Fruit fly (Drosophila melanogaster) whole organism, embryonic: ENCODE data around the gene Sptz.
A peak's percentile ranks its signal among the peaks of the same experiment; 100 is the strongest.

ENCODE experiments used
- Atf6 ChIP-seq: fragments of 200-800 bp; sonication (Bioruptor generic); IDR thresholded peaks from 2 replicates; pipeline ENCODE4 v1.3.6; 2022; ENCODE audit warnings: missing biosample characterization, missing genetic modification characterization
- B-H2 ChIP-seq: fragments of 200-800 bp; sonication (Bioruptor generic); optimal IDR thresholded peaks from 2 replicates; lab custom pipeline; 2018; ENCODE audit warnings: missing biosample characterization, mild to moderate bottlenecking, missing genetic modification characterization
- C15 ChIP-seq: fragments of 200-800 bp; sonication (Bioruptor generic); IDR thresholded peaks from 3 replicates; pipeline ENCODE4 v1.3.6; 2022; ENCODE audit warnings: missing biosample characterization, missing genetic modification characterization
- CG10147 ChIP-seq: fragments of 200-800 bp; sonication (Bioruptor generic); optimal IDR thresholded peaks from 2 replicates; lab custom pipeline; 2019; ENCODE audit warnings: missing biosample characterization, mild to moderate bottlenecking, missing genetic modification characterization, moderate library complexity
- CG11398 ChIP-seq: fragments of 200-800 bp; sonication (Bioruptor generic); optimal IDR thresholded peaks from 2 replicates; lab custom pipeline; 2016; ENCODE audit warnings: missing biosample characterization, missing genetic modification characterization
- CG12155 ChIP-seq: fragments of 200-800 bp; sonication (Bioruptor generic); optimal IDR thresholded peaks from 3 replicates; lab custom pipeline; 2016; ENCODE audit warnings: missing biosample characterization, missing genetic modification characterization
- CG12236 ChIP-seq: fragments of 200-800 bp; sonication (Bioruptor generic); optimal IDR thresholded peaks from 2 replicates; lab custom pipeline; 2016; ENCODE audit warnings: missing biosample characterization, missing genetic modification characterization
- CG13624 ChIP-seq: fragments of 200-800 bp; sonication (Bioruptor generic); optimal IDR thresholded peaks from 2 replicates; lab custom pipeline; 2016; ENCODE audit warnings: missing biosample characterization, missing genetic modification characterization
- CG14860 ChIP-seq: fragments of 200-800 bp; sonication (Bioruptor generic); IDR thresholded peaks from 3 replicates; pipeline ENCODE4 v1.3.6; 2022; ENCODE audit warnings: missing biosample characterization, missing genetic modification characterization; ENCODE audit not compliant: partially characterized antibody
- CG15073 ChIP-seq: fragments of 200-800 bp; sonication (Bioruptor generic); optimal IDR thresholded peaks from 2 replicates; lab custom pipeline; 2016; ENCODE audit warnings: missing biosample characterization, missing genetic modification characterization
- CG15514 ChIP-seq: fragments of 200-800 bp; sonication (Bioruptor generic); optimal IDR thresholded peaks from 3 replicates; lab custom pipeline; 2017; ENCODE audit warnings: missing biosample characterization, missing genetic modification characterization, mild to moderate bottlenecking, moderate library complexity, missing genetic modification reagents
- CG1602 ChIP-seq: fragments of 200-800 bp; sonication (Bioruptor generic); optimal IDR thresholded peaks from 3 replicates; lab custom pipeline; 2016; ENCODE audit warnings: missing biosample characterization, missing genetic modification characterization
- CG17912 ChIP-seq: fragments of 200-800 bp; sonication (Bioruptor generic); optimal IDR thresholded peaks from 2 replicates; lab custom pipeline; 2018; ENCODE audit warnings: missing biosample characterization, mild to moderate bottlenecking, missing genetic modification characterization
- CG2120 ChIP-seq: fragments of 200-800 bp; sonication (Bioruptor generic); optimal IDR thresholded peaks from 3 replicates; lab custom pipeline; 2016; ENCODE audit warnings: missing biosample characterization, missing genetic modification characterization
- CG2202 ChIP-seq: fragments of 200-800 bp; sonication (Bioruptor generic); optimal IDR thresholded peaks from 2 replicates; lab custom pipeline; 2018; ENCODE audit warnings: missing biosample characterization, mild to moderate bottlenecking, missing genetic modification characterization
- CG2875 ChIP-seq: fragments of 200-800 bp; sonication (Bioruptor generic); optimal IDR thresholded peaks from 2 replicates; lab custom pipeline; 2017; ENCODE audit warnings: missing biosample characterization, mild to moderate bottlenecking, missing genetic modification characterization, missing genetic modification reagents
- CG32767 ChIP-seq: fragments of 200-800 bp; sonication (Bioruptor generic); IDR thresholded peaks from 2 replicates; pipeline ENCODE4 v1.3.6; 2022; ENCODE audit warnings: missing biosample characterization, missing genetic modification characterization
- CG33557 ChIP-seq: fragments of 200-800 bp; sonication (Bioruptor generic); optimal IDR thresholded peaks from 2 replicates; lab custom pipeline; 2019; ENCODE audit warnings: missing biosample characterization, mild to moderate bottlenecking, missing genetic modification characterization, moderate library complexity
- CG3847 ChIP-seq: fragments of 200-800 bp; sonication (Bioruptor generic); IDR thresholded peaks from 2 replicates; pipeline ENCODE4 v1.3.6; 2022; ENCODE audit warnings: missing biosample characterization, missing genetic modification characterization
- CG4404 ChIP-seq: fragments of 200-800 bp; sonication (Bioruptor generic); IDR thresholded peaks from 2 replicates; pipeline ENCODE4 v1.3.6; 2022; ENCODE audit warnings: missing biosample characterization, missing genetic modification characterization
- CG9876 ChIP-seq: fragments of 200-800 bp; sonication (Bioruptor generic); optimal IDR thresholded peaks from 2 replicates; lab custom pipeline; 2016; ENCODE audit warnings: missing biosample characterization, missing genetic modification characterization
- CG9932 ChIP-seq: fragments of 200-800 bp; sonication (Bioruptor generic); IDR thresholded peaks from 2 replicates; pipeline ENCODE4 v1.3.6; 2022; ENCODE audit warnings: missing biosample characterization, missing genetic modification characterization
- CrebB ChIP-seq: fragments of 200-800 bp; sonication (Bioruptor generic); optimal IDR thresholded peaks from 3 replicates; lab custom pipeline; 2018; ENCODE audit warnings: missing biosample characterization, mild to moderate bottlenecking, missing genetic modification characterization
- D19A ChIP-seq: fragments of 200-800 bp; optimal IDR thresholded peaks from 3 replicates; lab custom pipeline; 2019; ENCODE audit warnings: missing biosample characterization, mild to moderate bottlenecking, missing genetic modification characterization, moderate library complexity
- Dll ChIP-seq: fragments of 200-800 bp; sonication (Bioruptor generic); IDR thresholded peaks from 4 replicates; pipeline ENCODE4 v1.3.6; 2022; ENCODE audit warnings: missing biosample characterization, missing genetic modification characterization; ENCODE audit not compliant: partially characterized antibody
- Dp ChIP-seq: fragments of 200-800 bp; sonication (Bioruptor generic); optimal IDR thresholded peaks from 2 replicates; lab custom pipeline; 2018; ENCODE audit warnings: missing biosample characterization, mild to moderate bottlenecking, missing genetic modification characterization, moderate library complexity
- E2f1 ChIP-seq: fragments of 200-800 bp; sonication (Bioruptor generic); IDR thresholded peaks from 2 replicates; pipeline ENCODE4 v1.3.6; 2022; ENCODE audit warnings: missing biosample characterization, missing genetic modification characterization
- ERR ChIP-seq: fragments of 200-800 bp; sonication (Bioruptor generic); optimal IDR thresholded peaks from 2 replicates; lab custom pipeline; 2016; ENCODE audit warnings: missing biosample characterization, missing genetic modification characterization
- Ets65A ChIP-seq: fragments of 200-800 bp; sonication (Bioruptor generic); peaks from one replicate; lab custom pipeline; 2016; ENCODE audit warnings: missing biosample characterization, missing genetic modification characterization
- Hey ChIP-seq: fragments of 200-800 bp; sonication (Bioruptor generic); optimal IDR thresholded peaks from 3 replicates; lab custom pipeline; 2018; ENCODE audit warnings: missing biosample characterization, mild to moderate bottlenecking, missing genetic modification characterization
- Rx ChIP-seq: fragments of 200-800 bp; sonication (Bioruptor generic); IDR thresholded peaks from 2 replicates; pipeline ENCODE4 v1.3.6; 2022; ENCODE audit warnings: missing biosample characterization, missing genetic modification characterization
- Usf ChIP-seq: fragments of 200-800 bp; sonication (Bioruptor generic); optimal IDR thresholded peaks from 2 replicates; lab custom pipeline; 2017; ENCODE audit warnings: missing genotype, missing biosample characterization, missing genetic modification characterization
- ac ChIP-seq: fragments of 200-800 bp; sonication (Bioruptor generic); optimal IDR thresholded peaks from 3 replicates; lab custom pipeline; 2017; ENCODE audit warnings: missing biosample characterization, mild to moderate bottlenecking, missing genetic modification characterization
- ara ChIP-seq: fragments of 200-800 bp; sonication (Bioruptor generic); IDR thresholded peaks from 2 replicates; pipeline ENCODE4 v1.3.6; 2022; ENCODE audit warnings: missing biosample characterization, missing genetic modification characterization
- btn ChIP-seq: fragments of 200-800 bp; sonication (Bioruptor generic); optimal IDR thresholded peaks from 2 replicates; lab custom pipeline; 2016; ENCODE audit warnings: missing biosample characterization, missing genetic modification characterization
- chn ChIP-seq: fragments of 200-800 bp; sonication (Bioruptor generic); optimal IDR thresholded peaks from 2 replicates; lab custom pipeline; 2016; ENCODE audit warnings: missing biosample characterization, missing genetic modification characterization
- crol ChIP-seq: fragments of 200-800 bp; sonication (Bioruptor generic); IDR thresholded peaks from 2 replicates; pipeline ENCODE4 v1.3.6; 2022; ENCODE audit warnings: missing biosample characterization, missing genetic modification characterization
- dati ChIP-seq: fragments of 200-800 bp; sonication (Bioruptor generic); IDR thresholded peaks from 2 replicates; pipeline ENCODE4 v1.3.6; 2022; ENCODE audit warnings: missing biosample characterization, missing genetic modification characterization
- dm ChIP-seq: fragments of 200-800 bp; sonication (Bioruptor generic); optimal IDR thresholded peaks from 3 replicates; lab custom pipeline; 2016; ENCODE audit warnings: missing biosample characterization, missing genetic modification characterization
- emc ChIP-seq: fragments of 200-800 bp; sonication (Bioruptor generic); optimal IDR thresholded peaks from 2 replicates; lab custom pipeline; 2016; ENCODE audit warnings: missing biosample characterization, missing genetic modification characterization
- gce ChIP-seq: fragments of 200-800 bp; sonication (Bioruptor generic); IDR thresholded peaks from 3 replicates; pipeline ENCODE4 v1.3.6; 2022; ENCODE audit warnings: missing biosample characterization, missing genetic modification characterization
- grau ChIP-seq: fragments of 200-800 bp; optimal IDR thresholded peaks from 3 replicates; lab custom pipeline; 2019; ENCODE audit warnings: missing biosample characterization, mild to moderate bottlenecking, missing genetic modification characterization, moderate library complexity
- hb ChIP-seq: fragments of 200-800 bp; sonication (Bioruptor generic); IDR thresholded peaks from 3 replicates; pipeline ENCODE4 v1.3.6; 2022; ENCODE audit warnings: missing biosample characterization, missing genetic modification characterization; ENCODE audit not compliant: partially characterized antibody
- jumu ChIP-seq: fragments of 200-800 bp; sonication (Bioruptor generic); optimal IDR thresholded peaks from 3 replicates; lab custom pipeline; 2016; ENCODE audit warnings: missing biosample characterization, missing genetic modification characterization
- p53 ChIP-seq: fragments of 200-800 bp; sonication (Bioruptor generic); optimal IDR thresholded peaks from 2 replicates; lab custom pipeline; 2016; ENCODE audit warnings: missing biosample characterization, missing genetic modification characterization
- ro ChIP-seq: fragments of 200-800 bp; sonication (Bioruptor generic); IDR thresholded peaks from 2 replicates; pipeline ENCODE4 v1.3.6; 2022; ENCODE audit warnings: missing biosample characterization, missing genetic modification characterization
- run ChIP-seq: fragments of 200-800 bp; sonication (Bioruptor generic); optimal IDR thresholded peaks from 3 replicates; lab custom pipeline; 2018; ENCODE audit warnings: missing biosample characterization, mild to moderate bottlenecking, missing genetic modification characterization
- shn ChIP-seq: fragments of 200-800 bp; sonication (Bioruptor generic); optimal IDR thresholded peaks from 3 replicates; lab custom pipeline; 2016; ENCODE audit warnings: missing biosample characterization, missing genetic modification characterization
- sr ChIP-seq: fragments of 200-800 bp; sonication (Bioruptor generic); IDR thresholded peaks from 3 replicates; pipeline ENCODE4 v1.3.6; 2022; ENCODE audit warnings: missing biosample characterization, missing genetic modification characterization
- tin ChIP-seq: fragments of 200-800 bp; sonication (Bioruptor generic); optimal IDR thresholded peaks from 3 replicates; lab custom pipeline; 2016; ENCODE audit warnings: missing biosample characterization, missing genetic modification characterization
- trem ChIP-seq: fragments of 200-800 bp; optimal IDR thresholded peaks from 3 replicates; lab custom pipeline; 2019; ENCODE audit warnings: missing biosample characterization, mild to moderate bottlenecking, missing genetic modification characterization, moderate library complexity
- tx ChIP-seq: fragments of 200-800 bp; sonication (Bioruptor generic); optimal IDR thresholded peaks from 2 replicates; lab custom pipeline; 2016; ENCODE audit warnings: missing biosample characterization, missing genetic modification characterization
- zen2 ChIP-seq: fragments of 200-800 bp; sonication (Bioruptor generic); IDR thresholded peaks from 3 replicates; pipeline ENCODE4 v1.3.6; 2022; ENCODE audit warnings: missing biosample characterization, missing genetic modification characterization; ENCODE audit not compliant: partially characterized antibody

Gene Sptz

dm6 chr3R:11437528-11437927 lies 15.6 kb downstream of the Sptz start, which contains the start of gene CG17230 (continued):
- TF ChIP-seq CG33557 (GFP tag; lab: Kevin White, UChicago) (no peak), CG15514 (GFP tag; lab: Kevin White, UChicago) (no peak), Ets65A (GFP tag; lab: Kevin White, UChicago) (no peak), Dll (GFP tag; lab: Robert Waterston, UW) (peak; percentile 77), CG11398 (GFP tag; lab: Kevin White, UChicago) (no peak), Rx (GFP tag; lab: Robert Waterston, UW) (no peak), CG12155 (GFP tag; lab: Kevin White, UChicago) (no peak), tin (GFP tag; lab: Kevin White, UChicago) (no peak), Atf6 (GFP tag; lab: Robert Waterston, UW) (no peak), CG1602 (no peak), gce (GFP tag; lab: Robert Waterston, UW) (no peak), E2f1 (GFP tag; lab: Robert Waterston, UW) (no peak), dm (no peak), CG17912 (no peak), ro (no peak), CG10147 (GFP tag; lab: Kevin White, UChicago) (no peak), zen2 (no peak; the same call in 2 of the 3 replicates), CG2875 (no peak), Usf (GFP tag; lab: Kevin White, UChicago) (no peak), B-H2 (GFP tag; lab: Kevin White, UChicago) (no peak), hb (GFP tag; lab: Robert Waterston, UW) (peak; percentile 64; the same call in 2 of the 3 replicates), tx (GFP tag; lab: Kevin White, UChicago) (no peak), jumu (GFP tag; lab: Kevin White, UChicago) (no peak), Dp (peak; percentile 22), CG15073 (GFP tag; lab: Kevin White, UChicago) (no peak), CrebB (tag; lab: Kevin White, UChicago) (no peak), emc (GFP tag; lab: Kevin White, UChicago) (no peak), Hey (no peak), chn (GFP tag; lab: Kevin White, UChicago) (no peak), CG2202 (tag; lab: Kevin White, UChicago) (no peak), CG4404 (GFP tag; lab: Robert Waterston, UW) (no peak), ara (no peak), ac (GFP tag; lab: Kevin White, UChicago) (no peak), CG14860 (GFP tag; lab: Robert Waterston, UW) (peak; percentile 72; the same call in 2 of the 3 replicates), D19A (tag; lab: Kevin White, UChicago) (no peak), dati (GFP tag; lab: Robert Waterston, UW) (no peak), run (tag; lab: Kevin White, UChicago) (no peak), CG9932 (peak; percentile 16; the same call in 1 of the 2 replicates), CG3847 (GFP tag; lab: Robert Waterston, UW) (no peak), C15 (GFP tag; lab: Robert Waterston, UW) (no peak), grau (tag; lab: Kevin White, UChicago) (peak; percentile 14), ERR (GFP tag; lab: Kevin White, UChicago) (no peak), CG32767 (GFP tag; lab: Robert Waterston, UW) (no peak), btn (GFP tag; lab: Kevin White, UChicago) (no peak), CG2120 (GFP tag; lab: Kevin White, UChicago) (no peak), p53 (GFP tag; lab: Kevin White, UChicago) (no peak), shn (GFP tag; lab: Kevin White, UChicago) (no peak), CG9876 (GFP tag; lab: Kevin White, UChicago) (no peak), CG13624 (no peak), trem (tag; lab: Kevin White, UChicago) (peak; percentile 38), CG12236 (GFP tag; lab: Kevin White, UChicago) (no peak), sr (GFP tag; lab: Robert Waterston, UW) (no peak), crol (GFP tag; lab: Robert Waterston, UW) (no peak)
